Worm (Caenorhabditis elegans) whole organism, L1 larva: ENCODE results near the gene Y57E12B.1.

ENCODE experiments used
- C34B4.2 ChIP-seq: sonication (generic microtip); optimal IDR thresholded peaks from 2 replicates; lab custom pipeline; 2017; ENCODE audit warnings: mild to moderate bottlenecking, missing genetic modification characterization, missing compliant biosample characterization
- ceh-8 ChIP-seq: fragments of 200-800 bp; sonication (Bioruptor generic); optimal IDR thresholded peaks from 2 replicates; lab custom pipeline; 2018; ENCODE audit warnings: mild to moderate bottlenecking, missing genetic modification characterization, moderate library complexity, missing compliant biosample characterization
- efl-1 ChIP-seq, 4 experiments: fragments of 150-350 bp; optimal IDR thresholded peaks in 3 of 4; peaks in 1 of 4; 1 replicate in 1 of 4; 2 replicates in 3 of 4; lab custom pipeline; 2014; ENCODE audit warnings: missing biosample characterization in 2 of 4, missing genetic modification characterization in 2 of 4, missing genetic modification reagents in 2 of 4
- fkh-10 ChIP-seq: sonication (generic microtip); optimal IDR thresholded peaks from 2 replicates; lab custom pipeline; 2017; ENCODE audit warnings: missing biosample characterization, missing genetic modification reagents, missing genetic modification characterization
- nhr-28 ChIP-seq: fragments of 150-350 bp; optimal IDR thresholded peaks from 2 replicates; lab custom pipeline; 2014; ENCODE audit warnings: missing biosample characterization, missing genetic modification characterization
- pqm-1 ChIP-seq: sonication (generic microtip); optimal IDR thresholded peaks from 3 replicates; lab custom pipeline; 2017; ENCODE audit warnings: missing biosample characterization, missing genetic modification characterization
- sox-4 ChIP-seq: sonication (generic microtip); optimal IDR thresholded peaks from 2 replicates; lab custom pipeline; 2016; ENCODE audit warnings: missing genetic modification characterization, missing compliant biosample characterization
- zag-1 ChIP-seq: fragments of 150-350 bp; optimal IDR thresholded peaks from 2 replicates; lab custom pipeline; 2014; ENCODE audit warnings: missing biosample characterization, missing genetic modification characterization
- ztf-4 ChIP-seq: fragments of 150-350 bp; optimal IDR thresholded peaks from 2 replicates; lab custom pipeline; 2014; ENCODE audit warnings: missing biosample characterization, missing genetic modification characterization

DNA sequence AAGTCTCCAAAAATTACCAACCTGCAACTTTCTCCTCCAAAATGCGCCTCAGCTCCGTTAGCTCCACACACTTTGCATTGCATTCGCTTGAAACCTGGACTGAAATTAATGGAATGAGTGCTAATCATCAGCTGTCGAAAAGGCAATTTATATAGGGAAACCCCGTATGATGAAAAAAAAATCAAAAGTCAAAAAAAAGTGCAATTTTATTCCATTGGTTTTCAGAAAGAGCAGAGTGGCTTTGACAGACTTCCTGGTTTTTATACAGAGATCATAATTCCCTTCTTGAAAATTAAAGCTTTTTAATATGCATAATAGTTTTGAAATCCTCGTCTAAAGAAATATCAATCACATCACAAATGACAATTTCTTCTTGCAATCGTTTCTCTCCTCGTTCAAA lies 39.3 kb downstream of the Y57E12B.1 start, which contains the start of gene nhr-139:
- TF ChIP-seq C34B4.2 (tag; lab: Kevin White, UChicago) (no peak), zag-1 (tag; lab: Kevin White, UChicago) (no peak), pqm-1 (tag; lab: Kevin White, UChicago) (no peak), nhr-28 (tag; lab: Kevin White, UChicago) (no peak), ztf-4 (tag; lab: Kevin White, UChicago) (no peak), efl-1 (optimal IDR thresholded peaks at IDR 0.05; lab: Kevin White, UChicago) (no peak), efl-1 (GFP tag; optimal IDR thresholded peaks at IDR 0.05 in 1 of 2; lab: Kevin White, UChicago) (no peak), sox-4 (tag; lab: Kevin White, UChicago) (no peak), ceh-8 (GFP tag; lab: Kevin White, UChicago) (no peak), fkh-10 (GFP tag; lab: Kevin White, UChicago) (no peak)
